Worm (Caenorhabditis elegans) whole organism, young adult: ENCODE data around the gene Y116A8C.9.

Source experiments
- F22D6.2 ChIP-seq: sonication (generic microtip); optimal IDR thresholded peaks from 2 replicates; lab custom pipeline; 2016; ENCODE audit warnings: mild to moderate bottlenecking, missing genetic modification characterization, missing compliant biosample characterization
- Y79H2A.3 ChIP-seq: fragments of 200-800 bp; sonication (Bioruptor generic); conservative IDR thresholded peaks from 2 replicates; pipeline ENCODE4 v1.3.6; 2022; ENCODE audit warnings: missing genetic modification reagents, missing genetic modification characterization, missing compliant biosample characterization
- him-1 ChIP-seq: sonication (generic microtip); optimal IDR thresholded peaks from 2 replicates; lab custom pipeline; 2016; ENCODE audit warnings: missing genotype, missing genetic modification reagents, missing genetic modification characterization, missing compliant biosample characterization
- lag-1 ChIP-seq: fragments of 200-800 bp; sonication (Bioruptor generic); IDR thresholded peaks from 2 replicates; pipeline ENCODE4 v1.3.6; 2022; ENCODE audit warnings: missing genetic modification reagents, missing genetic modification characterization, missing compliant biosample characterization
- let-607 ChIP-seq, 2 experiments: fragments of 200-800 bp in 1 of 2; sonication (Bioruptor generic) in 1 of 2; sonication (generic microtip) in 1 of 2; optimal IDR thresholded peaks; 2 replicates each; lab custom pipeline; 2016 to 2018; ENCODE audit warnings: mild to moderate bottlenecking in 2 of 2, missing compliant biosample characterization in 2 of 2, missing genetic modification characterization in 2 of 2, moderate library complexity in 2 of 2, missing genotype in 1 of 2
- madf-10 ChIP-seq: sonication (generic microtip); optimal IDR thresholded peaks from 2 replicates; lab custom pipeline; 2016; ENCODE audit warnings: mild to moderate bottlenecking, missing genetic modification characterization, missing compliant biosample characterization
- pbrm-1 ChIP-seq: fragments of 200-800 bp; sonication (Bioruptor generic); IDR thresholded peaks from 2 replicates; pipeline ENCODE4 v1.3.6; 2022; ENCODE audit warnings: missing genetic modification reagents, missing genetic modification characterization, missing compliant biosample characterization
- rcor-1 ChIP-seq: fragments of 200-800 bp; sonication (Bioruptor generic); IDR thresholded peaks from 2 replicates; pipeline ENCODE4 v1.3.6; 2022; ENCODE audit warnings: missing genetic modification reagents, missing genetic modification characterization, missing compliant biosample characterization
- rec-8 ChIP-seq, 2 experiments: sonication (generic microtip); optimal IDR thresholded peaks; 2 replicates each; lab custom pipeline; 2016; ENCODE audit warnings: mild to moderate bottlenecking in 2 of 2, missing genetic modification characterization in 2 of 2, missing genetic modification reagents in 2 of 2, missing genotype in 2 of 2, missing biosample characterization in 1 of 2, missing compliant biosample characterization in 1 of 2, moderate library complexity in 1 of 2
- snpc-1.1 ChIP-seq: sonication (generic microtip); optimal IDR thresholded peaks from 2 replicates; lab custom pipeline; 2017; ENCODE audit warnings: missing genetic modification characterization, mild to moderate bottlenecking, missing compliant biosample characterization, antibody characterized with exemption, moderate library complexity, missing genotype, missing genetic modification reagents; ENCODE audit not compliant: insufficient read depth
- snpc-4 ChIP-seq, 5 experiments: fragments of 150-350 bp in 1 of 5; sonication (generic microtip) in 4 of 5; optimal IDR thresholded peaks; 2 replicates each; lab custom pipeline; 2014 to 2018; ENCODE audit warnings: missing genetic modification characterization in 5 of 5, missing biosample characterization in 3 of 5, antibody characterized with exemption in 2 of 5, mild to moderate bottlenecking in 2 of 5, missing compliant biosample characterization in 2 of 5, missing genotype in 2 of 5, moderate library complexity in 2 of 5, missing genetic modification reagents in 1 of 5

DNA sequence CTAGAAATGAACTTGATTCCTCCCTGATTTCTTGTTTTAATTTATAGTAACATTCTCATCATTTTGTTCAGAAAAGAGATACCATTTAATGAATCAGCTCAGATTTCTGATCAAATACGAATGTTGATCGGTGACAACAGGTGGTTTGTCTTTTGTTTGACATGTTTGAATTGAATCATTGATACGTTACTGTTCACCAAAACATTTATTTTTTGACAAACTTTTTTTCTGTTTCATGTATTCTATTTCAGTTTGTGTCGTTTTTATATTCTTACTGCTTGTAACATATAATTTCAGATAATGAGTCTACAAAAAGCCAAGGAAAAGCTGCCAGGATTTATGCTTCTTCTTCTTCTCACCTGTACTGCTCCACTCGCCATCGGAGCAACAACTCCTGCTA, 22.5 kb downstream of the Y116A8C.9 start, which contains the start of gene nep-24:
- TF ChIP-seq snpc-4 (GFP tag; optimal IDR thresholded peaks at IDR 0.05; lab: Kevin White, UChicago) (no peak), snpc-4 (tag; optimal IDR thresholded peaks at IDR 0.05; lab: Kevin White, UChicago) (no peak), him-1 (tag; lab: Kevin White, UChicago) (no peak), rcor-1 (GFP tag; lab: Robert Waterston, UW) (no peak), Y79H2A.3 (GFP tag; lab: Robert Waterston, UW) (no peak), pbrm-1 (GFP tag; lab: Robert Waterston, UW) (no peak), madf-10 (tag; lab: Kevin White, UChicago) (no peak), let-607 (tag; optimal IDR thresholded peaks at IDR 0.05; lab: Kevin White, UChicago) (no peak), rec-8 (tag; optimal IDR thresholded peaks at IDR 0.05; lab: Kevin White, UChicago) (no peak), lag-1 (GFP tag; lab: Robert Waterston, UW) (no peak), snpc-1.1 (no peak), F22D6.2 (no peak)
